Fruit fly (Drosophila melanogaster) whole organism, pupa: ENCODE results near the gene CG4770.

Experiments used
- CG13204 ChIP-seq: fragments of 200-800 bp; sonication (Bioruptor generic); optimal IDR thresholded peaks from 2 replicates; lab custom pipeline; 2018; ENCODE audit warnings: missing biosample characterization, mild to moderate bottlenecking, missing genetic modification characterization, moderate library complexity
- CG4496 ChIP-seq: fragments of 200-800 bp; sonication (Bioruptor generic); IDR thresholded peaks from 3 replicates; pipeline ENCODE4 v1.3.6; 2022; ENCODE audit warnings: missing biosample characterization, missing genetic modification characterization
- EcR ChIP-seq: fragments of 200-800 bp; sonication (Bioruptor generic); optimal IDR thresholded peaks from 3 replicates; lab custom pipeline; 2019; ENCODE audit warnings: missing biosample characterization, missing genetic modification characterization, mild to moderate bottlenecking, moderate library complexity, missing genetic modification reagents

dm6 chr3R:19891363-19891762, 26.9 kb upstream of the CG4770 start:
- TF ChIP-seq EcR (GFP tag; lab: Kevin White, UChicago) (no peak), CG4496 (GFP tag; lab: Robert Waterston, UW) (no peak), CG13204 (no peak)
